Worm (Caenorhabditis elegans): ENCODE data around the gene pqn-13.

pqn-13 gene

ce11 chrV:5691665-5692407 lies 15.9 kb upstream of the pqn-13 start, which contains the start of gene F25B4.8:
Gene F25B4.8, minus strand, starts transcription at chrV:5691715.
- TF ChIP-seq ZK337.2 (GFP tag; IDR thresholded peaks at IDR 0.05) = no peak
- TF ChIP-seq egl-27 (tag; optimal IDR thresholded peaks at IDR 0.05) = no peak
- TF ChIP-seq lim-7 (GFP tag; IDR thresholded peaks at IDR 0.05) = no peak
- TF ChIP-seq ceh-82 (tag; optimal IDR thresholded peaks at IDR 0.05) = no peak
- TF ChIP-seq T26A8.4 (GFP tag; IDR thresholded peaks at IDR 0.05) = no peak
- no peak for TF ChIP-seq snpc-1.2 (GFP tag; IDR thresholded peaks at IDR 0.05)
- no peak for TF ChIP-seq nhr-41 (GFP tag; IDR thresholded peaks at IDR 0.05)
- no peak for TF ChIP-seq jun-1 (tag; optimal IDR thresholded peaks at IDR 0.05)
- TF ChIP-seq fos-1 (tag; optimal IDR thresholded peaks at IDR 0.05) = no peak
- TF ChIP-seq nhr-6 (tag; optimal IDR thresholded peaks at IDR 0.05) = no peak
- no peak for TF ChIP-seq ztf-7 (tag; optimal IDR thresholded peaks at IDR 0.05)
- TF ChIP-seq dpl-1 (GFP tag; optimal IDR thresholded peaks at IDR 0.05) = no peak
- TF ChIP-seq zag-1 (tag; optimal IDR thresholded peaks at IDR 0.05) = no peak
- no peak for TF ChIP-seq daf-16 (GFP tag; optimal IDR thresholded peaks at IDR 0.05)
- peak; percentile 34 for TF ChIP-seq daf-16 (tag; optimal IDR thresholded peaks at IDR 0.05)
- no peak for TF ChIP-seq hlh-30 (tag; optimal IDR thresholded peaks at IDR 0.05; ENCODE audit: insufficient read depth)
- no peak for TF ChIP-seq nhr-10 (tag; optimal IDR thresholded peaks at IDR 0.05)
- TF ChIP-seq attf-4 (tag; optimal IDR thresholded peaks at IDR 0.05) = no peak
- no peak for TF ChIP-seq arid-1 (GFP tag; conservative IDR thresholded peaks at IDR 0.05)
- peak; percentile 12 for TF ChIP-seq pqm-1 (tag; optimal IDR thresholded peaks at IDR 0.05)
- no peak for TF ChIP-seq ceh-28 (tag; optimal IDR thresholded peaks at IDR 0.05)
- no peak for TF ChIP-seq Y5F2A.4 (GFP tag; optimal IDR thresholded peaks at IDR 0.05)
- no peak for TF ChIP-seq Y48G9A.11 (GFP tag; IDR thresholded peaks at IDR 0.05)
- no peak for TF ChIP-seq nhr-102 (tag; optimal IDR thresholded peaks at IDR 0.05)
- TF ChIP-seq dve-1 (tag; optimal IDR thresholded peaks at IDR 0.05; ENCODE audit: insufficient read depth) = peak; percentile 8
- TF ChIP-seq lin-38 (GFP tag; IDR thresholded peaks at IDR 0.05) = no peak

- TF ChIP-seq ztf-7 (tag; optimal IDR thresholded peaks at IDR 0.05) (peak; percentile 54), hlh-30 (tag; optimal IDR thresholded peaks at IDR 0.05; ENCODE audit: insufficient read depth) (peak; percentile 50), aha-1 (tag) (peak; percentile 71), mxl-3 (GFP tag; optimal IDR thresholded peaks at IDR 0.05) (peak; percentile 44), rbr-2 (tag; optimal IDR thresholded peaks at IDR 0.05) (no peak), lin-38 (GFP tag; IDR thresholded peaks at IDR 0.05) (peak; percentile 45), dmd-6 (GFP tag; IDR thresholded peaks at IDR 0.05) (0 out of 2 replicates have a peak, but pooled peaks have one; percentile 27), gei-8 (GFP tag; optimal IDR thresholded peaks at IDR 0.05) (no peak), T26A8.4 (GFP tag; IDR thresholded peaks at IDR 0.05) (no peak), ceh-82 (tag; optimal IDR thresholded peaks at IDR 0.05) (no peak), nhr-28 (tag; optimal IDR thresholded peaks at IDR 0.05) (peak; percentile 55), mes-2 (tag; optimal IDR thresholded peaks at IDR 0.05; ENCODE audit: poor library complexity, severe bottlenecking) (peak; percentile 31), pha-4 (GFP tag; IDR thresholded peaks at IDR 0.05) (no peak), pha-4 (tag; optimal IDR thresholded peaks at IDR 0.05) (no peak), lim-7 (GFP tag; IDR thresholded peaks at IDR 0.05) (no peak), sdz-12 (GFP tag; optimal IDR thresholded peaks at IDR 0.05) (no peak), unc-62 (GFP tag; optimal IDR thresholded peaks at IDR 0.05 in 1 of 2) (peak in 1 of 2 experiments; percentile 43), unc-62 (tag; optimal IDR thresholded peaks at IDR 0.05) (no peak), lsy-2 (tag; optimal IDR thresholded peaks at IDR 0.05) (peak in 1 of 2 experiments; percentile 13), mdl-1 (tag; optimal IDR thresholded peaks at IDR 0.05) (peak in 1 of 2 experiments; percentile 64), daf-16 (GFP tag; optimal IDR thresholded peaks at IDR 0.05) (no peak), daf-16 (tag; optimal IDR thresholded peaks at IDR 0.05) (peak; percentile 21), hlh-11 (tag; optimal IDR thresholded peaks at IDR 0.05) (peak; percentile 11), php-3 (GFP tag; IDR thresholded peaks at IDR 0.05) (no peak)
These were observed 11.4 kb upstream of the pqn-13 start, which contains the start of gene F25B4.7 for ce11 chrV:5687115-5687979. Gene F25B4.7, minus strand, starts transcription at chrV:5687226.
